Fruit fly (Drosophila melanogaster): ENCODE data around the gene Gyc76C.

dm6 chr3L:19833227-19833626 is 39.9 kb upstream of the Gyc76C start:
- TF ChIP-seq psq (optimal IDR thresholded peaks at IDR 0.05) (no peak), Dll (optimal IDR thresholded peaks at IDR 0.05) (no peak)
